Fruit fly (Drosophila melanogaster) whole organism, embryonic: Measurements from ENCODE around the gene ppk11.

Experiments
- Atf3 ChIP-seq: fragments of 200-800 bp; sonication (Bioruptor generic); optimal IDR thresholded peaks from 3 replicates; lab custom pipeline; 2016; ENCODE audit warnings: missing biosample characterization, missing genetic modification characterization
- BEAF-32 ChIP-seq: fragments of 200-800 bp; sonication (Bioruptor generic); optimal IDR thresholded peaks from 3 replicates; lab custom pipeline; 2017; ENCODE audit warnings: missing biosample characterization, missing genetic modification characterization, mild to moderate bottlenecking, moderate library complexity, missing genetic modification reagents
- CG10462 ChIP-seq: fragments of 200-800 bp; sonication (Bioruptor generic); optimal IDR thresholded peaks from 2 replicates; lab custom pipeline; 2016; ENCODE audit warnings: missing biosample characterization, missing genetic modification characterization
- CG11398 ChIP-seq: fragments of 200-800 bp; sonication (Bioruptor generic); optimal IDR thresholded peaks from 2 replicates; lab custom pipeline; 2016; ENCODE audit warnings: missing biosample characterization, missing genetic modification characterization
- CG11456 ChIP-seq: fragments of 200-800 bp; sonication (Bioruptor generic); IDR thresholded peaks from 3 replicates; pipeline ENCODE4 v1.3.6; 2022; ENCODE audit warnings: missing biosample characterization, missing genetic modification characterization
- CG1233 ChIP-seq: fragments of 200-800 bp; sonication (Bioruptor generic); optimal IDR thresholded peaks from 4 replicates; lab custom pipeline; 2018; ENCODE audit warnings: missing biosample characterization, mild to moderate bottlenecking, missing genetic modification characterization
- CG12391 ChIP-seq: fragments of 200-800 bp; sonication (Bioruptor generic); optimal IDR thresholded peaks from 3 replicates; lab custom pipeline; 2018; ENCODE audit warnings: missing biosample characterization, mild to moderate bottlenecking, missing genetic modification characterization, moderate library complexity
- CG13775 ChIP-seq: fragments of 200-800 bp; sonication (Bioruptor generic); optimal IDR thresholded peaks from 3 replicates; lab custom pipeline; 2017; ENCODE audit warnings: missing biosample characterization, mild to moderate bottlenecking, missing genetic modification characterization
- CG15073 ChIP-seq: fragments of 200-800 bp; sonication (Bioruptor generic); optimal IDR thresholded peaks from 2 replicates; lab custom pipeline; 2016; ENCODE audit warnings: missing biosample characterization, missing genetic modification characterization
- CG15601 ChIP-seq: fragments of 200-800 bp; sonication (Bioruptor generic); optimal IDR thresholded peaks from 3 replicates; lab custom pipeline; 2019; ENCODE audit warnings: missing biosample characterization, mild to moderate bottlenecking, missing genetic modification characterization, moderate library complexity
- CG17829 ChIP-seq: fragments of 200-800 bp; optimal IDR thresholded peaks from 2 replicates; lab custom pipeline; 2019; ENCODE audit warnings: missing biosample characterization, mild to moderate bottlenecking, missing genetic modification characterization, moderate library complexity
- CG3995 ChIP-seq: fragments of 200-800 bp; sonication (Bioruptor generic); optimal IDR thresholded peaks from 3 replicates; lab custom pipeline; 2016; ENCODE audit warnings: missing biosample characterization, missing genetic modification characterization
- CG4854 ChIP-seq: fragments of 200-800 bp; sonication (Bioruptor generic); optimal IDR thresholded peaks from 2 replicates; lab custom pipeline; 2016; ENCODE audit warnings: missing biosample characterization, missing genetic modification characterization, inconsistent platforms
- Dip3 ChIP-seq: fragments of 200-800 bp; sonication (Bioruptor generic); optimal IDR thresholded peaks from 3 replicates; lab custom pipeline; 2016; ENCODE audit warnings: missing biosample characterization, missing genetic modification characterization
- Doc3 ChIP-seq: fragments of 200-800 bp; sonication (Bioruptor generic); IDR thresholded peaks from 3 replicates; pipeline ENCODE4 v1.3.6; 2022; ENCODE audit warnings: missing biosample characterization, missing genetic modification characterization; ENCODE audit not compliant: partially characterized antibody
- E2f2 ChIP-seq: fragments of 200-800 bp; sonication (Bioruptor generic); IDR thresholded peaks from 2 replicates; pipeline ENCODE4 v1.3.6; 2022; ENCODE audit warnings: missing biosample characterization, missing genetic modification characterization
- Ets97D ChIP-seq: fragments of 200-800 bp; sonication (Bioruptor generic); optimal IDR thresholded peaks from 3 replicates; lab custom pipeline; 2016; ENCODE audit warnings: missing biosample characterization, missing genetic modification characterization
- GATAe ChIP-seq: fragments of 200-800 bp; sonication (Bioruptor generic); conservative IDR thresholded peaks from 2 replicates; pipeline ENCODE4 v1.3.6; 2022; ENCODE audit warnings: missing biosample characterization, missing genetic modification characterization
- H15 ChIP-seq: fragments of 200-800 bp; sonication (Bioruptor generic); IDR thresholded peaks from 3 replicates; pipeline ENCODE4 v1.3.6; 2022; ENCODE audit warnings: missing biosample characterization, missing genetic modification characterization
- HLH54F ChIP-seq: fragments of 200-800 bp; sonication (Bioruptor generic); optimal IDR thresholded peaks from 3 replicates; lab custom pipeline; 2016; ENCODE audit warnings: missing biosample characterization, missing genetic modification characterization
- HLHmδ ChIP-seq: fragments of 200-800 bp; sonication (Bioruptor generic); optimal IDR thresholded peaks from 2 replicates; lab custom pipeline; 2018; ENCODE audit warnings: missing biosample characterization, mild to moderate bottlenecking, missing genetic modification characterization, moderate library complexity
- Jarid2 ChIP-seq: fragments of 200-800 bp; sonication (Bioruptor generic); optimal IDR thresholded peaks from 3 replicates; lab custom pipeline; 2017; ENCODE audit warnings: mild to moderate bottlenecking, missing biosample characterization, missing genetic modification reagents, missing genetic modification characterization
- MBD-R2 ChIP-seq: fragments of 200-800 bp; sonication (Bioruptor generic); IDR thresholded peaks from 2 replicates; pipeline ENCODE4 v1.3.6; 2022; ENCODE audit warnings: missing biosample characterization, missing genetic modification characterization
- Six4 ChIP-seq: fragments of 200-800 bp; sonication (Bioruptor generic); optimal IDR thresholded peaks from 2 replicates; lab custom pipeline; 2016; ENCODE audit warnings: missing biosample characterization, missing genetic modification characterization
- Sry-δ ChIP-seq: fragments of 200-800 bp; sonication (Bioruptor generic); optimal IDR thresholded peaks from 2 replicates; lab custom pipeline; 2016; ENCODE audit warnings: missing biosample characterization, missing genetic modification characterization
- Xrp1 ChIP-seq: fragments of 200-800 bp; sonication (Bioruptor generic); IDR thresholded peaks from 2 replicates; pipeline ENCODE4 v1.3.6; 2022; ENCODE audit warnings: missing biosample characterization, missing genetic modification characterization
- abd-A ChIP-seq: fragments of 200-800 bp; sonication (Bioruptor generic); optimal IDR thresholded peaks from 3 replicates; lab custom pipeline; 2019; ENCODE audit warnings: missing biosample characterization, mild to moderate bottlenecking, missing genetic modification characterization, moderate library complexity
- bbx ChIP-seq: fragments of 200-800 bp; sonication (Bioruptor generic); IDR thresholded peaks from 2 replicates; pipeline ENCODE4 v1.3.6; 2022; ENCODE audit warnings: missing biosample characterization, missing genetic modification characterization; ENCODE audit not compliant: partially characterized antibody
- bowl ChIP-seq: fragments of 200-800 bp; sonication (Bioruptor generic); IDR thresholded peaks from 2 replicates; pipeline ENCODE4 v1.3.6; 2022; ENCODE audit warnings: missing biosample characterization, missing genetic modification characterization
- bsh ChIP-seq, 2 experiments: fragments of 200-800 bp; sonication (Bioruptor generic); optimal IDR thresholded peaks; 2 replicates each; lab custom pipeline; 2017 to 2018; ENCODE audit warnings: mild to moderate bottlenecking in 2 of 2, missing biosample characterization in 2 of 2, missing genetic modification characterization in 2 of 2, moderate library complexity in 1 of 2
- da ChIP-seq: fragments of 200-800 bp; sonication (Bioruptor generic); optimal IDR thresholded peaks from 2 replicates; lab custom pipeline; 2016; ENCODE audit warnings: missing biosample characterization, missing genetic modification characterization
- dati ChIP-seq: fragments of 200-800 bp; sonication (Bioruptor generic); IDR thresholded peaks from 2 replicates; pipeline ENCODE4 v1.3.6; 2022; ENCODE audit warnings: missing biosample characterization, missing genetic modification characterization
- ems ChIP-seq: fragments of 200-800 bp; sonication (Bioruptor generic); optimal IDR thresholded peaks from 3 replicates; lab custom pipeline; 2016; ENCODE audit warnings: missing biosample characterization, missing genetic modification characterization
- grau ChIP-seq: fragments of 200-800 bp; optimal IDR thresholded peaks from 3 replicates; lab custom pipeline; 2019; ENCODE audit warnings: missing biosample characterization, mild to moderate bottlenecking, missing genetic modification characterization, moderate library complexity
- gsb-n ChIP-seq: fragments of 200-800 bp; sonication (Bioruptor generic); optimal IDR thresholded peaks from 3 replicates; lab custom pipeline; 2018; ENCODE audit warnings: missing biosample characterization, mild to moderate bottlenecking, missing genetic modification characterization
- ham ChIP-seq: fragments of 200-800 bp; sonication (Bioruptor generic); IDR thresholded peaks from 2 replicates; pipeline ENCODE4 v1.3.6; 2022; ENCODE audit warnings: missing biosample characterization, missing genetic modification characterization
- luna ChIP-seq: fragments of 200-800 bp; sonication (Bioruptor generic); optimal IDR thresholded peaks from 2 replicates; lab custom pipeline; 2016; ENCODE audit warnings: missing biosample characterization, missing genetic modification characterization
- mam ChIP-seq: fragments of 200-800 bp; sonication (Bioruptor generic); optimal IDR thresholded peaks from 3 replicates; lab custom pipeline; 2016; ENCODE audit warnings: missing biosample characterization, missing genetic modification characterization
- nmo ChIP-seq: fragments of 200-800 bp; sonication (Bioruptor generic); optimal IDR thresholded peaks from 2 replicates; lab custom pipeline; 2018; ENCODE audit warnings: missing biosample characterization, mild to moderate bottlenecking, missing genetic modification characterization, moderate library complexity
- oc ChIP-seq: fragments of 200-800 bp; sonication (Bioruptor generic); optimal IDR thresholded peaks from 2 replicates; lab custom pipeline; 2018; ENCODE audit warnings: missing biosample characterization, mild to moderate bottlenecking, missing genetic modification characterization, moderate library complexity
- pb ChIP-seq: fragments of 200-800 bp; sonication (Bioruptor generic); optimal IDR thresholded peaks from 3 replicates; lab custom pipeline; 2016; ENCODE audit warnings: missing biosample characterization, missing genetic modification characterization
- sim ChIP-seq: fragments of 200-800 bp; sonication (Bioruptor generic); IDR thresholded peaks from 2 replicates; pipeline ENCODE4 v1.3.6; 2022; ENCODE audit warnings: missing biosample characterization, missing genetic modification characterization
- slbo ChIP-seq: fragments of 200-800 bp; sonication (Bioruptor generic); IDR thresholded peaks from 2 replicates; pipeline ENCODE4 v1.3.6; 2022; ENCODE audit warnings: missing biosample characterization, missing genetic modification characterization
- sr ChIP-seq: fragments of 200-800 bp; sonication (Bioruptor generic); IDR thresholded peaks from 3 replicates; pipeline ENCODE4 v1.3.6; 2022; ENCODE audit warnings: missing biosample characterization, missing genetic modification characterization
- tgo ChIP-seq: fragments of 200-800 bp; sonication (Bioruptor generic); IDR thresholded peaks from 3 replicates; pipeline ENCODE4 v1.3.6; 2022; ENCODE audit warnings: missing biosample characterization, missing genetic modification characterization
- tio ChIP-seq: fragments of 200-800 bp; sonication (Bioruptor generic); optimal IDR thresholded peaks from 2 replicates; lab custom pipeline; 2017; ENCODE audit warnings: missing biosample characterization, missing genetic modification characterization, inconsistent platforms
- ttk ChIP-seq: fragments of 200-800 bp; sonication (Bioruptor generic); IDR thresholded peaks from 2 replicates; pipeline ENCODE4 v2.1.2; 2022; ENCODE audit warnings: missing biosample characterization, missing genetic modification characterization
- vnd ChIP-seq: fragments of 200-800 bp; sonication (Bioruptor generic); IDR thresholded peaks from 3 replicates; pipeline ENCODE4 v1.3.6; 2022; ENCODE audit warnings: missing biosample characterization, missing genetic modification characterization; ENCODE audit not compliant: partially characterized antibody
- vvl ChIP-seq: fragments of 200-800 bp; sonication (Bioruptor generic); IDR thresholded peaks from 2 replicates; pipeline ENCODE4 v1.3.6; 2022; ENCODE audit warnings: missing biosample characterization, missing genetic modification characterization

The ppk11 gene

dm6 chr2L:9757990-9758814 lies 16.6 kb downstream of the ppk11 start, which contains the start of gene zf30C (continued):
- TF ChIP-seq dati (GFP tag; lab: Robert Waterston, UW) (peak; percentile 55; the same call in 1 of the 2 replicates), pb (GFP tag; lab: Kevin White, UChicago) (peak; percentile 87), CG17829 (tag; lab: Kevin White, UChicago) (peak; percentile 82), sr (peak; percentile 80), CG13775 (GFP tag; lab: Kevin White, UChicago) (peak; percentile 89), bsh (GFP tag; optimal IDR thresholded peaks at IDR 0.05; lab: Kevin White, UChicago) (peak; percentile 7 to 77), GATAe (GFP tag; lab: Robert Waterston, UW) (no peak), grau (tag; lab: Kevin White, UChicago) (peak; percentile 72), luna (GFP tag; lab: Kevin White, UChicago) (peak; percentile 87), sim (GFP tag; lab: Robert Waterston, UW) (no peak), Doc3 (GFP tag; lab: Robert Waterston, UW) (no peak), MBD-R2 (GFP tag; lab: Robert Waterston, UW) (peak; percentile 76), CG1233 (GFP tag; lab: Kevin White, UChicago) (peak; percentile 62), BEAF-32 (peak; percentile 55), Xrp1 (GFP tag; lab: Robert Waterston, UW) (peak; percentile 76), oc (tag; lab: Kevin White, UChicago) (peak; percentile 42), vnd (GFP tag; lab: Robert Waterston, UW) (peak; percentile 57), nmo (GFP tag; lab: Kevin White, UChicago) (peak; percentile 65), da (GFP tag; lab: Kevin White, UChicago) (peak; percentile 70), CG15073 (GFP tag; lab: Kevin White, UChicago) (peak; percentile 51), tio (GFP tag; lab: Kevin White, UChicago) (no peak), Dip3 (GFP tag; lab: Kevin White, UChicago) (peak; percentile 91), Atf3 (peak; percentile 84), abd-A (tag; lab: Kevin White, UChicago) (peak; percentile 16), bowl (GFP tag; lab: Robert Waterston, UW) (peak; percentile 39; the same call in 1 of the 2 replicates), bbx (GFP tag; lab: Robert Waterston, UW) (peak; percentile 45; the same call in 1 of the 2 replicates), CG10462 (GFP tag; lab: Kevin White, UChicago) (peak; percentile 59), ems (GFP tag; lab: Kevin White, UChicago) (peak; percentile 89), H15 (GFP tag; lab: Robert Waterston, UW) (peak; percentile 83), CG11456 (GFP tag; lab: Robert Waterston, UW) (peak; percentile 93), HLH54F (GFP tag; lab: Kevin White, UChicago) (peak; percentile 93), CG15601 (peak; percentile 48), Jarid2 (GFP tag; lab: Kevin White, UChicago) (no peak), Six4 (GFP tag; lab: Kevin White, UChicago) (peak; percentile 79), slbo (GFP tag; lab: Robert Waterston, UW) (peak; percentile 97), E2f2 (GFP tag; lab: Robert Waterston, UW) (peak; percentile 99), Sry-δ (peak; percentile 75), tgo (GFP tag; lab: Robert Waterston, UW) (peak; percentile 78), Ets97D (GFP tag; lab: Kevin White, UChicago) (peak; percentile 75), gsb-n (peak; percentile 58), CG11398 (peak; percentile 74), ham (GFP tag; lab: Robert Waterston, UW) (0 out of 2 replicates have a peak, but pooled peaks have one; percentile 23), CG4854 (GFP tag; lab: Kevin White, UChicago) (peak; percentile 76), CG12391 (tag; lab: Kevin White, UChicago) (peak; percentile 79), mam (GFP tag; lab: Kevin White, UChicago) (peak; percentile 97), HLHmδ (no peak), vvl (GFP tag; lab: Robert Waterston, UW) (peak; percentile 94), CG3995 (peak; percentile 25), ttk (GFP tag; lab: Robert Waterston, UW) (peak; percentile 84)
